Worm (Caenorhabditis elegans) whole organism, L4 larva: ENCODE data around the gene C33G8.2.

Source experiments
- Y105C5A.15 ChIP-seq: fragments of 200-800 bp; sonication (Bioruptor generic); IDR thresholded peaks from 2 replicates; pipeline ENCODE4 v1.3.6; 2022; ENCODE audit warnings: missing genetic modification characterization, missing compliant biosample characterization
- ama-1 ChIP-seq: fragments of 150-350 bp; optimal IDR thresholded peaks from 2 replicates; lab custom pipeline; 2014; ENCODE audit warnings: inconsistent platforms, mixed read lengths
- dmd-8 ChIP-seq: fragments of 200-800 bp; sonication (Bioruptor generic); IDR thresholded peaks from 2 replicates; pipeline ENCODE4 v1.3.6; 2022; ENCODE audit warnings: missing genetic modification characterization, missing compliant biosample characterization
- dpl-1 ChIP-seq: fragments of 150-350 bp; optimal IDR thresholded peaks from 2 replicates; lab custom pipeline; 2014; ENCODE audit warnings: missing biosample characterization, missing genetic modification reagents, missing genetic modification characterization
- fkh-10 ChIP-seq: fragments of 150-350 bp; optimal IDR thresholded peaks from 2 replicates; lab custom pipeline; 2014; ENCODE audit warnings: missing biosample characterization, missing genetic modification reagents, missing genetic modification characterization
- lsy-2 ChIP-seq, 2 experiments: fragments of 150-350 bp in 1 of 2; sonication (generic microtip) in 1 of 2; optimal IDR thresholded peaks; 2 replicates each; lab custom pipeline; 2014 to 2017; ENCODE audit warnings: missing biosample characterization in 2 of 2, missing genetic modification characterization in 2 of 2
- nhr-48 ChIP-seq: sonication (generic microtip); optimal IDR thresholded peaks from 2 replicates; lab custom pipeline; 2016; ENCODE audit warnings: mild to moderate bottlenecking, missing genetic modification characterization, missing compliant biosample characterization
- unc-39 ChIP-seq: sonication (generic microtip); optimal IDR thresholded peaks from 2 replicates; lab custom pipeline; 2017; ENCODE audit warnings: missing biosample characterization, missing genetic modification characterization

ce11 chrV:6993999-6994398, 15.6 kb upstream of the C33G8.2 start:
- TF ChIP-seq ama-1 (lab: Kevin White, UChicago) (no peak), lsy-2 (tag; optimal IDR thresholded peaks at IDR 0.05; lab: Kevin White, UChicago) (peak in 1 of 2 experiments; percentile 27), fkh-10 (GFP tag; lab: Kevin White, UChicago) (no peak), dpl-1 (GFP tag; lab: Kevin White, UChicago) (peak; percentile 17), unc-39 (no peak), dmd-8 (GFP tag; lab: Robert Waterston, UW) (no peak), Y105C5A.15 (no peak), nhr-48 (tag; lab: Kevin White, UChicago) (peak; percentile 73)
